Worm (Caenorhabditis elegans) whole organism, young adult: Measurements from ENCODE around the gene F53G2.12.

Experiments
- B0035.1 ChIP-seq: sonication (generic microtip); optimal IDR thresholded peaks from 2 replicates; lab custom pipeline; 2016; ENCODE audit warnings: missing genetic modification characterization, mild to moderate bottlenecking, missing compliant biosample characterization, missing genotype, missing genetic modification reagents
- attf-5 ChIP-seq: fragments of 200-800 bp; sonication (Bioruptor generic); optimal IDR thresholded peaks from 2 replicates; lab custom pipeline; 2018; ENCODE audit warnings: mild to moderate bottlenecking, missing genetic modification characterization, missing compliant biosample characterization
- snpc-3.4 ChIP-seq: sonication (generic microtip); optimal IDR thresholded peaks from 2 replicates; lab custom pipeline; 2017; ENCODE audit warnings: missing genetic modification characterization, mild to moderate bottlenecking, missing compliant biosample characterization, antibody characterized with exemption, moderate library complexity, missing genotype, missing genetic modification reagents
- ztf-22 ChIP-seq: fragments of 200-800 bp; sonication (Bioruptor generic); optimal IDR thresholded peaks from 2 replicates; lab custom pipeline; 2018; ENCODE audit warnings: mild to moderate bottlenecking, missing genetic modification characterization, moderate library complexity, missing compliant biosample characterization

DNA sequence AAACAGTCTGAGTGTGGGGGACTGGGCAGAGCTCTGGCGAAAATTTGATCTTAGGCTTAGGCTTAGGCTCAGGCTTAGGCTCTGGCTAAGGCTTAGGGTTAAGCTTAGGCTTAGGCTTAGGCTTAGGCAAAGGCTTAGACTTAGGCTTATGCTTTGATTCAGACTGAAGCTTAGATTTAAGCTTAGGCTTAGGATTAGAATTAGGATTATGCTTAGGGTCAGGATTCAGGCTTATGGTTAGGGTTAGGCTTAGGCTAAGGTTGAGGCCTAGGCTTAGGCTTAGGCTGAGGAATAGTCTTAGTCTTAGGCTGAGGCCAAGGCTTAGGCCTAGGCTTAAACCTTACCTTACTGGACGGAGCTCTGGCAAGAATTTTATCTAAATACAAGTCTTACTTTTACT lies 48.0 kb upstream of the F53G2.12 start:
- TF ChIP-seq attf-5: no peak
- no peak for TF ChIP-seq ztf-22 (GFP tag; lab: Kevin White, UChicago)
- TF ChIP-seq snpc-3.4 (tag; lab: Kevin White, UChicago): no peak
- no peak for TF ChIP-seq B0035.1 (tag; lab: Kevin White, UChicago)
